Fruit fly (Drosophila melanogaster) whole organism, prepupa: Measurements from ENCODE around the gene RapGAP1.

ENCODE experiments used
- Blimp-1 ChIP-seq: fragments of 200-800 bp; sonication (Bioruptor generic); optimal IDR thresholded peaks from 3 replicates; lab custom pipeline; 2017; ENCODE audit warnings: missing biosample characterization, missing genetic modification characterization, mild to moderate bottlenecking, moderate library complexity, missing genetic modification reagents
- CG10631 ChIP-seq: fragments of 200-800 bp; sonication (Bioruptor generic); optimal IDR thresholded peaks from 2 replicates; lab custom pipeline; 2016; ENCODE audit warnings: missing biosample characterization, missing genetic modification characterization
- CG10669 ChIP-seq: fragments of 200-800 bp; sonication (Bioruptor generic); optimal IDR thresholded peaks from 3 replicates; lab custom pipeline; 2018; ENCODE audit warnings: missing biosample characterization, mild to moderate bottlenecking, missing genetic modification characterization, moderate library complexity
- CG11294 ChIP-seq: fragments of 200-800 bp; sonication (Bioruptor generic); IDR thresholded peaks from 2 replicates; pipeline ENCODE4 v1.3.6; 2022; ENCODE audit warnings: missing biosample characterization, missing genetic modification characterization
- CG11902 ChIP-seq: fragments of 200-800 bp; sonication (Bioruptor generic); optimal IDR thresholded peaks from 3 replicates; lab custom pipeline; 2016; ENCODE audit warnings: missing biosample characterization, missing genetic modification characterization
- CG15336 ChIP-seq: fragments of 200-800 bp; sonication (Bioruptor generic); IDR thresholded peaks from 2 replicates; pipeline ENCODE4 v1.3.6; 2022; ENCODE audit warnings: missing biosample characterization, missing genetic modification characterization
- CG1621 ChIP-seq: fragments of 200-800 bp; sonication (Bioruptor generic); optimal IDR thresholded peaks from 3 replicates; lab custom pipeline; 2018; ENCODE audit warnings: missing biosample characterization, mild to moderate bottlenecking, missing genetic modification characterization
- CG3032 ChIP-seq: fragments of 200-800 bp; optimal IDR thresholded peaks from 2 replicates; lab custom pipeline; 2019; ENCODE audit warnings: missing biosample characterization, mild to moderate bottlenecking, missing genetic modification characterization, moderate library complexity
- CG31627 ChIP-seq: fragments of 200-800 bp; sonication (Bioruptor generic); optimal IDR thresholded peaks from 3 replicates; lab custom pipeline; 2016; ENCODE audit warnings: missing biosample characterization, missing genetic modification characterization
- CG34406 ChIP-seq: fragments of 200-800 bp; sonication (Bioruptor generic); optimal IDR thresholded peaks from 3 replicates; lab custom pipeline; 2016; ENCODE audit warnings: missing biosample characterization, missing genetic modification characterization
- CG3919 ChIP-seq: fragments of 200-800 bp; sonication (Bioruptor generic); optimal IDR thresholded peaks from 3 replicates; lab custom pipeline; 2016; ENCODE audit warnings: missing biosample characterization, missing genetic modification characterization
- CG6163 ChIP-seq: fragments of 200-800 bp; sonication (Bioruptor generic); IDR thresholded peaks from 3 replicates; pipeline ENCODE4 v1.3.6; 2022; ENCODE audit warnings: missing biosample characterization, missing genetic modification characterization
- CG6276 ChIP-seq: fragments of 200-800 bp; sonication (Bioruptor generic); optimal IDR thresholded peaks from 2 replicates; lab custom pipeline; 2017; ENCODE audit warnings: missing biosample characterization, mild to moderate bottlenecking, missing genetic modification characterization
- CG6792 ChIP-seq: fragments of 200-800 bp; sonication (Bioruptor generic); optimal IDR thresholded peaks from 3 replicates; lab custom pipeline; 2016; ENCODE audit warnings: missing biosample characterization, missing genetic modification characterization
- CG6808 ChIP-seq: fragments of 200-800 bp; sonication (Bioruptor generic); optimal IDR thresholded peaks from 3 replicates; lab custom pipeline; 2017; ENCODE audit warnings: missing biosample characterization, missing genetic modification characterization, mild to moderate bottlenecking, moderate library complexity, missing genetic modification reagents
- CG6854 ChIP-seq: fragments of 200-800 bp; sonication (Bioruptor generic); optimal IDR thresholded peaks from 2 replicates; lab custom pipeline; 2017; ENCODE audit warnings: missing biosample characterization, mild to moderate bottlenecking, missing genetic modification characterization
- CG7368 ChIP-seq: fragments of 200-800 bp; sonication (Bioruptor generic); optimal IDR thresholded peaks from 3 replicates; lab custom pipeline; 2016; ENCODE audit warnings: missing biosample characterization, missing genetic modification characterization
- CG8119 ChIP-seq: fragments of 200-800 bp; sonication (Bioruptor generic); IDR thresholded peaks from 3 replicates; pipeline ENCODE4 v1.3.6; 2022; ENCODE audit warnings: missing biosample characterization, missing genetic modification characterization
- Eip75B ChIP-seq: fragments of 200-800 bp; sonication (Bioruptor generic); optimal IDR thresholded peaks from 3 replicates; lab custom pipeline; 2016; ENCODE audit warnings: missing biosample characterization, missing genetic modification characterization
- Eip78C ChIP-seq: fragments of 200-800 bp; sonication (Bioruptor generic); peaks from one replicate; lab custom pipeline; 2016; ENCODE audit warnings: missing biosample characterization, missing genetic modification characterization
- Ets96B ChIP-seq: fragments of 200-800 bp; optimal IDR thresholded peaks from 2 replicates; lab custom pipeline; 2019; ENCODE audit warnings: missing biosample characterization, mild to moderate bottlenecking, missing genetic modification characterization, moderate library complexity
- Hr38 ChIP-seq: sonication (Bioruptor generic); optimal IDR thresholded peaks from 2 replicates; lab custom pipeline; 2016; ENCODE audit warnings: missing biosample characterization, missing genetic modification characterization
- Hr39 ChIP-seq: fragments of 200-800 bp; sonication (Bioruptor generic); optimal IDR thresholded peaks from 2 replicates; lab custom pipeline; 2016; ENCODE audit warnings: missing biosample characterization, missing genetic modification characterization
- Hr4 ChIP-seq: fragments of 200-800 bp; sonication (Bioruptor generic); optimal IDR thresholded peaks from 3 replicates; lab custom pipeline; 2016; ENCODE audit warnings: missing biosample characterization, missing genetic modification characterization
- Lpt ChIP-seq: fragments of 200-800 bp; sonication (Bioruptor generic); optimal IDR thresholded peaks from 3 replicates; lab custom pipeline; 2016; ENCODE audit warnings: missing biosample characterization, missing genetic modification characterization
- Met ChIP-seq: fragments of 200-800 bp; sonication (Bioruptor generic); optimal IDR thresholded peaks from 3 replicates; lab custom pipeline; 2016; ENCODE audit warnings: missing biosample characterization, missing genetic modification characterization
- OdsH ChIP-seq: fragments of 200-800 bp; sonication (Bioruptor generic); optimal IDR thresholded peaks from 3 replicates; lab custom pipeline; 2016; ENCODE audit warnings: missing biosample characterization, missing genetic modification characterization
- Sox102F ChIP-seq: fragments of 200-800 bp; sonication (Bioruptor generic); optimal IDR thresholded peaks from 2 replicates; lab custom pipeline; 2016; ENCODE audit warnings: missing biosample characterization, mild to moderate bottlenecking, missing genetic modification characterization
- achi ChIP-seq: fragments of 200-800 bp; sonication (Bioruptor generic); optimal IDR thresholded peaks from 3 replicates; lab custom pipeline; 2016; ENCODE audit warnings: missing biosample characterization, missing genetic modification characterization
- acj6 ChIP-seq: fragments of 200-800 bp; sonication (Bioruptor generic); optimal IDR thresholded peaks from 3 replicates; lab custom pipeline; 2016; ENCODE audit warnings: missing biosample characterization, missing genetic modification characterization
- cyc ChIP-seq: fragments of 200-800 bp; sonication (Bioruptor generic); optimal IDR thresholded peaks from 3 replicates; lab custom pipeline; 2016; ENCODE audit warnings: missing biosample characterization, missing genetic modification characterization
- dac ChIP-seq: fragments of 200-800 bp; sonication (Bioruptor generic); optimal IDR thresholded peaks from 2 replicates; lab custom pipeline; 2017; ENCODE audit warnings: missing biosample characterization, mild to moderate bottlenecking, missing genetic modification characterization
- dsx ChIP-seq: fragments of 200-800 bp; optimal IDR thresholded peaks from 3 replicates; lab custom pipeline; 2019; ENCODE audit warnings: missing biosample characterization, mild to moderate bottlenecking, missing genetic modification characterization, moderate library complexity; ENCODE audit not compliant: poor library complexity, severe bottlenecking
- eg ChIP-seq: fragments of 200-800 bp; sonication (Bioruptor generic); IDR thresholded peaks from 3 replicates; pipeline ENCODE4 v1.3.6; 2022; ENCODE audit warnings: missing biosample characterization, missing genetic modification characterization
- esn ChIP-seq: fragments of 200-800 bp; sonication (Bioruptor generic); optimal IDR thresholded peaks from 2 replicates; lab custom pipeline; 2016; ENCODE audit warnings: missing biosample characterization, mild to moderate bottlenecking, missing genetic modification characterization, moderate library complexity
- fd85E ChIP-seq: fragments of 200-800 bp; sonication (Bioruptor generic); optimal IDR thresholded peaks from 3 replicates; lab custom pipeline; 2016; ENCODE audit warnings: missing biosample characterization, missing genetic modification characterization
- lz ChIP-seq: fragments of 200-800 bp; sonication (Bioruptor generic); optimal IDR thresholded peaks from 3 replicates; lab custom pipeline; 2016; ENCODE audit warnings: missing biosample characterization, missing genetic modification characterization
- net ChIP-seq: fragments of 200-800 bp; sonication (Bioruptor generic); optimal IDR thresholded peaks from 3 replicates; lab custom pipeline; 2016; ENCODE audit warnings: missing biosample characterization, missing genetic modification characterization
- salr ChIP-seq, 2 experiments: fragments of 200-800 bp; sonication (Bioruptor generic); optimal IDR thresholded peaks; 3 replicates each; lab custom pipeline; 2016 to 2018; ENCODE audit warnings: missing biosample characterization in 2 of 2, missing genetic modification characterization in 2 of 2, mild to moderate bottlenecking in 1 of 2
- spab ChIP-seq: fragments of 200-800 bp; sonication (Bioruptor generic); optimal IDR thresholded peaks from 2 replicates; lab custom pipeline; 2017; ENCODE audit warnings: missing biosample characterization, mild to moderate bottlenecking, missing genetic modification characterization, missing genetic modification reagents
- ss ChIP-seq, 2 experiments: fragments of 200-800 bp; sonication (Bioruptor generic); optimal IDR thresholded peaks; 2 replicates in 1 of 2; 3 replicates in 1 of 2; lab custom pipeline; 2017 to 2018; ENCODE audit warnings: mild to moderate bottlenecking in 2 of 2, missing biosample characterization in 2 of 2, missing genetic modification characterization in 2 of 2, moderate library complexity in 1 of 2
- topi ChIP-seq: fragments of 200-800 bp; sonication (Bioruptor generic); optimal IDR thresholded peaks from 3 replicates; lab custom pipeline; 2016; ENCODE audit warnings: missing biosample characterization, missing genetic modification characterization
- vri ChIP-seq: fragments of 200-800 bp; sonication (Bioruptor generic); optimal IDR thresholded peaks from 3 replicates; lab custom pipeline; 2016; ENCODE audit warnings: missing biosample characterization, mild to moderate bottlenecking, missing genetic modification characterization

Gene RapGAP1

dm6 chr2L:7546824-7547466 is 31.8 kb downstream of the RapGAP1 start (continued):
- TF ChIP-seq CG6276 (GFP tag; lab: Kevin White, UChicago) (peak; percentile 47), topi (GFP tag; lab: Kevin White, UChicago) (peak; percentile 38), CG6808 (GFP tag; lab: Kevin White, UChicago) (peak; percentile 39), Hr38 (GFP tag; lab: Kevin White, UChicago) (no peak), CG31627 (GFP tag; lab: Kevin White, UChicago) (peak; percentile 17), lz (GFP tag; lab: Kevin White, UChicago) (peak; percentile 31), acj6 (peak; percentile 67), spab (GFP tag; lab: Kevin White, UChicago) (peak; percentile 34), OdsH (GFP tag; lab: Kevin White, UChicago) (peak; percentile 58)

- no peak for TF ChIP-seq dsx
- TF ChIP-seq CG3032 (tag; lab: Kevin White, UChicago): no peak
- TF ChIP-seq Met (GFP tag; lab: Kevin White, UChicago): no peak
- no peak for TF ChIP-seq OdsH (GFP tag; lab: Kevin White, UChicago)
- no peak for TF ChIP-seq fd85E (GFP tag; lab: Kevin White, UChicago)
- no peak for TF ChIP-seq CG6276 (GFP tag; lab: Kevin White, UChicago)
- no peak for TF ChIP-seq CG1621 (tag; lab: Kevin White, UChicago)
- no peak for TF ChIP-seq CG7368 (GFP tag; lab: Kevin White, UChicago)
- TF ChIP-seq esn (GFP tag; lab: Kevin White, UChicago): no peak
- TF ChIP-seq CG6854: no peak
- no peak for TF ChIP-seq dac
Observed at dm6 chr2L:7545608-7546275, 33.0 kb downstream of the RapGAP1 start.

dm6 chr2L:7544267-7544670 is 34.5 kb downstream of the RapGAP1 start:
- TF ChIP-seq Lpt: no peak
- TF ChIP-seq eg (GFP tag; lab: Robert Waterston, UW): no peak
- TF ChIP-seq OdsH (GFP tag; lab: Kevin White, UChicago): peak; percentile 19
- TF ChIP-seq Met (GFP tag; lab: Kevin White, UChicago): peak; percentile 44
- peak; percentile 45 for TF ChIP-seq CG3919 (GFP tag; lab: Kevin White, UChicago)
- peak; percentile 20 for TF ChIP-seq cyc (GFP tag; lab: Kevin White, UChicago)
- TF ChIP-seq CG34406 (GFP tag; lab: Kevin White, UChicago): peak; percentile 4
- no peak for TF ChIP-seq CG6276 (GFP tag; lab: Kevin White, UChicago)
- TF ChIP-seq dac: no peak
- peak; percentile 41; the same call in 2 of the 3 replicates for TF ChIP-seq CG8119 (GFP tag; lab: Robert Waterston, UW)
- peak; percentile 32 for TF ChIP-seq Sox102F (GFP tag; lab: Kevin White, UChicago)
- TF ChIP-seq CG7368 (GFP tag; lab: Kevin White, UChicago): no peak
- TF ChIP-seq acj6: peak; percentile 38
- peak; percentile 66; the same call in 1 of the 3 replicates for TF ChIP-seq CG6163 (GFP tag; lab: Robert Waterston, UW)
- no peak for TF ChIP-seq Blimp-1 (GFP tag; lab: Kevin White, UChicago)
- TF ChIP-seq Hr38 (GFP tag; lab: Kevin White, UChicago): no peak
- TF ChIP-seq CG6792 (GFP tag; lab: Kevin White, UChicago): peak; percentile 2
- no peak for TF ChIP-seq ss (GFP tag; optimal IDR thresholded peaks at IDR 0.05; lab: Kevin White, UChicago)
- TF ChIP-seq CG10669 (GFP tag; lab: Kevin White, UChicago): no peak
- peak; percentile 75 for TF ChIP-seq Eip78C (GFP tag; lab: Kevin White, UChicago)
- no peak for TF ChIP-seq achi
- no peak for TF ChIP-seq salr (GFP tag; optimal IDR thresholded peaks at IDR 0.05; lab: Kevin White, UChicago)
- TF ChIP-seq vri (GFP tag; lab: Kevin White, UChicago): no peak
- TF ChIP-seq dsx: peak; percentile 36
- peak; percentile 38; the same call in 1 of the 2 replicates for TF ChIP-seq CG15336
- TF ChIP-seq net: peak; percentile 27
- TF ChIP-seq CG11902 (GFP tag; lab: Kevin White, UChicago): no peak
- no peak for TF ChIP-seq CG1621 (tag; lab: Kevin White, UChicago)
- TF ChIP-seq CG31627 (GFP tag; lab: Kevin White, UChicago): peak; percentile 29
- TF ChIP-seq Hr39 (GFP tag; lab: Kevin White, UChicago): peak; percentile 24
- peak; percentile 20 for TF ChIP-seq Ets96B (tag; lab: Kevin White, UChicago)
- peak; percentile 26 for TF ChIP-seq topi (GFP tag; lab: Kevin White, UChicago)
- TF ChIP-seq CG10631 (GFP tag; lab: Kevin White, UChicago): peak; percentile 30
- TF ChIP-seq CG11294 (GFP tag; lab: Robert Waterston, UW): no peak
- peak; percentile 39 for TF ChIP-seq lz (GFP tag; lab: Kevin White, UChicago)
- peak; percentile 18 for TF ChIP-seq Eip75B
- TF ChIP-seq esn (GFP tag; lab: Kevin White, UChicago): peak; percentile 39
- TF ChIP-seq Hr4: no peak
